Fruit fly (Drosophila melanogaster): ENCODE measurements around the gene ush.
A peak's percentile ranks its signal among the peaks of the same experiment; 100 is the strongest.

The ush gene

dm6 chr2L:522752-523151 lies 46.7 kb downstream of the ush start (continued):
- TF ChIP-seq CG4854 (GFP tag; optimal IDR thresholded peaks at IDR 0.05), result no peak
- no peak for TF ChIP-seq Rx (GFP tag; IDR thresholded peaks at IDR 0.05)
- TF ChIP-seq Nf-YC (tag; optimal IDR thresholded peaks at IDR 0.05), result no peak
- peak; percentile 16; the same call in 1 of the 2 replicates for TF ChIP-seq CG14667 (GFP tag; IDR thresholded peaks at IDR 0.05)
- TF ChIP-seq klu (GFP tag; IDR thresholded peaks at IDR 0.05), result no peak
- TF ChIP-seq zen2 (GFP tag; IDR thresholded peaks at IDR 0.05; ENCODE audit: partially characterized antibody), result no peak
- TF ChIP-seq tio (GFP tag; optimal IDR thresholded peaks at IDR 0.05), result peak; percentile 35
- peak; percentile 62; the same call in 2 of the 3 replicates for TF ChIP-seq row (GFP tag; IDR thresholded peaks at IDR 0.05)
- peak; percentile 50 for TF ChIP-seq HHEX (GFP tag; optimal IDR thresholded peaks at IDR 0.05)
- no peak for TF ChIP-seq grn (GFP tag; optimal IDR thresholded peaks at IDR 0.05)
- TF ChIP-seq disco-r (GFP tag; optimal IDR thresholded peaks at IDR 0.05), result peak; percentile 18
- no peak for TF ChIP-seq salm (tag; optimal IDR thresholded peaks at IDR 0.05)
- TF ChIP-seq crc (GFP tag; optimal IDR thresholded peaks at IDR 0.05), result peak; percentile 32
- TF ChIP-seq Six4 (GFP tag; optimal IDR thresholded peaks at IDR 0.05), result no peak
- no peak for TF ChIP-seq CG2129 (GFP tag; IDR thresholded peaks at IDR 0.05; ENCODE audit: partially characterized antibody)
- no peak for TF ChIP-seq chinmo (GFP tag; IDR thresholded peaks at IDR 0.05; ENCODE audit: partially characterized antibody)
- TF ChIP-seq slbo (GFP tag; IDR thresholded peaks at IDR 0.05), result peak; percentile 37; the same call in 1 of the 2 replicates
- no peak for TF ChIP-seq NK7.1 (GFP tag; optimal IDR thresholded peaks at IDR 0.05)
- TF ChIP-seq onecut (GFP tag; IDR thresholded peaks at IDR 0.05), result peak; percentile 22; the same call in 1 of the 2 replicates
- TF ChIP-seq Sox100B (GFP tag; optimal IDR thresholded peaks at IDR 0.05), result peak; percentile 58
- no peak for TF ChIP-seq CG3163 (GFP tag; optimal IDR thresholded peaks at IDR 0.05)
- no peak for TF ChIP-seq Hmx (GFP tag; optimal IDR thresholded peaks at IDR 0.05)
- TF ChIP-seq CG7963 (GFP tag; IDR thresholded peaks at IDR 0.05; ENCODE audit: partially characterized antibody), result no peak
- TF ChIP-seq CG5245 (GFP tag; optimal IDR thresholded peaks at IDR 0.05), result peak; percentile 40
- TF ChIP-seq trh (GFP tag; optimal IDR thresholded peaks at IDR 0.05), result no peak
- no peak for TF ChIP-seq CG1233 (GFP tag; optimal IDR thresholded peaks at IDR 0.05)
- TF ChIP-seq Atf6 (GFP tag; IDR thresholded peaks at IDR 0.05), result no peak
- no peak for TF ChIP-seq toy (GFP tag; IDR thresholded peaks at IDR 0.05)
- peak; percentile 78 for TF ChIP-seq gem (tag; optimal IDR thresholded peaks at IDR 0.05)
- TF ChIP-seq Bdp1 (GFP tag; optimal IDR thresholded peaks at IDR 0.05), result no peak
- no peak for TF ChIP-seq hkb (optimal IDR thresholded peaks at IDR 0.05)
- peak; percentile 56 for TF ChIP-seq hkb (GFP tag; IDR thresholded peaks at IDR 0.05)
- TF ChIP-seq Oli (tag; optimal IDR thresholded peaks at IDR 0.05), result peak; percentile 58
- TF ChIP-seq CG11723 (GFP tag; optimal IDR thresholded peaks at IDR 0.05), result peak; percentile 3
- no peak for TF ChIP-seq CG33557 (GFP tag; optimal IDR thresholded peaks at IDR 0.05)
- peak; percentile 19 for TF ChIP-seq slou (GFP tag; optimal IDR thresholded peaks at IDR 0.05)
- no peak for TF ChIP-seq tna (GFP tag; IDR thresholded peaks at IDR 0.05; ENCODE audit: partially characterized antibody)
- 0 out of 2 replicates have a peak, but pooled peaks have one; percentile 40 for TF ChIP-seq Gsc (GFP tag; IDR thresholded peaks at IDR 0.05)
- peak; percentile 45 for TF ChIP-seq CG1603 (tag; optimal IDR thresholded peaks at IDR 0.05)
- TF ChIP-seq CG2889 (GFP tag; IDR thresholded peaks at IDR 0.05), result no peak
- no peak for TF ChIP-seq CG2199 (GFP tag; IDR thresholded peaks at IDR 0.05)
- TF ChIP-seq Mad (GFP tag; optimal IDR thresholded peaks at IDR 0.05), result no peak
- no peak for TF ChIP-seq CG5953 (GFP tag; IDR thresholded peaks at IDR 0.05)
- no peak for TF ChIP-seq Rfx (GFP tag; IDR thresholded peaks at IDR 0.05)
- no peak for TF ChIP-seq her (GFP tag; optimal IDR thresholded peaks at IDR 0.05)
- TF ChIP-seq sug (tag; optimal IDR thresholded peaks at IDR 0.05), result no peak
- TF ChIP-seq Xbp1 (GFP tag; optimal IDR thresholded peaks at IDR 0.05), result peak; percentile 59
- peak; percentile 40; the same call in 1 of the 3 replicates for TF ChIP-seq Mrtf (GFP tag; IDR thresholded peaks at IDR 0.05)
- no peak for TF ChIP-seq p53 (GFP tag; optimal IDR thresholded peaks at IDR 0.05)
- no peak for TF ChIP-seq mam (GFP tag; optimal IDR thresholded peaks at IDR 0.05)
- peak; percentile 60; the same call in 2 of the 3 replicates for TF ChIP-seq tgo (GFP tag; IDR thresholded peaks at IDR 0.05)
- peak in 1 of 2 experiments; percentile 32 for TF ChIP-seq dpn (GFP tag; optimal IDR thresholded peaks at IDR 0.05)

Measured in whole organism, embryonic.